Worm (Caenorhabditis elegans) whole organism, late embryonic: Measurements from ENCODE around the gene fbxa-75.
"Not testable (repeated sequence)": the region's sequence is repeated elsewhere in the genome, so short reads cannot be mapped to it uniquely, and the experiment has no call there.

Experiments
- F13H6.1 ChIP-seq: sonication (generic microtip); optimal IDR thresholded peaks from 2 replicates; lab custom pipeline; 2016; ENCODE audit warnings: missing genetic modification characterization, missing compliant biosample characterization
- Y22D7AL.16 ChIP-seq: sonication (generic microtip); optimal IDR thresholded peaks from 2 replicates; lab custom pipeline; 2016; ENCODE audit warnings: missing genetic modification characterization, missing compliant biosample characterization
- ceh-14 ChIP-seq: sonication (generic microtip); optimal IDR thresholded peaks from 2 replicates; lab custom pipeline; 2016; ENCODE audit warnings: missing genotype, missing genetic modification characterization, missing compliant biosample characterization
- ceh-24 ChIP-seq: sonication (generic microtip); optimal IDR thresholded peaks from 2 replicates; lab custom pipeline; 2016; ENCODE audit warnings: mild to moderate bottlenecking, missing genetic modification characterization, missing compliant biosample characterization
- ceh-31 ChIP-seq: sonication (generic microtip); optimal IDR thresholded peaks from 2 replicates; lab custom pipeline; 2016; ENCODE audit warnings: missing genetic modification characterization, missing compliant biosample characterization
- ceh-9 ChIP-seq: sonication (generic microtip); optimal IDR thresholded peaks from 2 replicates; lab custom pipeline; 2016; ENCODE audit warnings: mild to moderate bottlenecking, missing genetic modification characterization, inconsistent platforms, missing compliant biosample characterization
- dve-1 ChIP-seq: sonication (generic microtip); optimal IDR thresholded peaks from 2 replicates; lab custom pipeline; 2017; ENCODE audit warnings: antibody characterized with exemption, mild to moderate bottlenecking, missing genetic modification characterization, missing compliant biosample characterization
- hlh-15 ChIP-seq: sonication (generic microtip); optimal IDR thresholded peaks from 2 replicates; lab custom pipeline; 2016; ENCODE audit warnings: missing genetic modification characterization, missing compliant biosample characterization
- hlh-30 ChIP-seq: sonication (generic microtip); optimal IDR thresholded peaks from 2 replicates; lab custom pipeline; 2017; ENCODE audit warnings: antibody characterized with exemption, missing genetic modification characterization, missing compliant biosample characterization; ENCODE audit not compliant: insufficient read depth
- nhr-11 ChIP-seq: fragments of 150-350 bp; optimal IDR thresholded peaks from 2 replicates; lab custom pipeline; 2014; ENCODE audit warnings: missing biosample characterization, missing genetic modification characterization
- pha-4 ChIP-seq: fragments of 150-350 bp; optimal IDR thresholded peaks from 2 replicates; lab custom pipeline; 2018; ENCODE audit warnings: missing biosample characterization, missing genetic modification reagents, missing genetic modification characterization
- tbx-2 ChIP-seq: sonication (generic microtip); optimal IDR thresholded peaks from 2 replicates; lab custom pipeline; 2016; ENCODE audit warnings: missing genetic modification characterization, missing compliant biosample characterization
- tbx-7 ChIP-seq: sonication (generic microtip); optimal IDR thresholded peaks from 2 replicates; lab custom pipeline; 2016; ENCODE audit warnings: missing genotype, missing genetic modification characterization, missing compliant biosample characterization
- unc-3 ChIP-seq, 2 experiments: fragments of 200-800 bp in 1 of 2; sonication (Bioruptor generic) in 1 of 2; sonication (generic microtip) in 1 of 2; conservative IDR thresholded peaks in 1 of 2; optimal IDR thresholded peaks in 1 of 2; 2 replicates each; pipeline versions ENCODE4 v1.3.6 to Lab custom; 2016 to 2022; ENCODE audit warnings: missing compliant biosample characterization in 2 of 2, missing genetic modification characterization in 2 of 2, missing genetic modification reagents in 1 of 2

- not testable (repeated sequence) for TF ChIP-seq dve-1 (tag; lab: Kevin White, UChicago); F13H6.1 (tag; lab: Kevin White, UChicago); ceh-31 (tag; lab: Kevin White, UChicago); nhr-11; ceh-9 (tag; lab: Kevin White, UChicago); hlh-15; pha-4; tbx-7; hlh-30 (tag; lab: Kevin White, UChicago); ceh-14 (tag; lab: Kevin White, UChicago); ceh-24; unc-3 (GFP tag; conservative IDR thresholded peaks at IDR 0.05; lab: Robert Waterston, UW); unc-3 (tag; optimal IDR thresholded peaks at IDR 0.05; lab: Kevin White, UChicago); tbx-2 (tag; lab: Kevin White, UChicago); Y22D7AL.16
These were observed 45.2 kb upstream of the fbxa-75 start, which contains the start of gene fbxa-78 for ce11 chrIII:1258358-1258757.
